Worm (Caenorhabditis elegans) whole organism, L2 larva: ENCODE results near the gene unc-84.

Experiments used
- aly-2 ChIP-seq: fragments of 150-350 bp; optimal IDR thresholded peaks from 2 replicates; lab custom pipeline; 2014; ENCODE audit warnings: missing biosample characterization, missing genetic modification characterization
- blmp-1 ChIP-seq: sonication (generic microtip); optimal IDR thresholded peaks from 2 replicates; lab custom pipeline; 2017; ENCODE audit warnings: missing genetic modification characterization, mild to moderate bottlenecking, missing compliant biosample characterization, antibody characterized with exemption, moderate library complexity; ENCODE audit not compliant: insufficient read depth
- dmd-4 ChIP-seq: sonication (generic microtip); optimal IDR thresholded peaks from 2 replicates; lab custom pipeline; 2017; ENCODE audit warnings: missing biosample characterization, missing genetic modification characterization
- nhr-10 ChIP-seq: sonication (generic microtip); optimal IDR thresholded peaks from 2 replicates; lab custom pipeline; 2017; ENCODE audit warnings: missing biosample characterization, missing genetic modification characterization
- nhr-237 ChIP-seq: fragments of 150-350 bp; optimal IDR thresholded peaks from 2 replicates; lab custom pipeline; 2014; ENCODE audit warnings: missing biosample characterization, missing genetic modification characterization

ce11 chrX:13542236-13542635 is 42.3 kb upstream of the unc-84 start, which contains the start of gene cah-4:
- TF ChIP-seq blmp-1 (tag; lab: Kevin White, UChicago) (no peak), nhr-10 (no peak), dmd-4 (tag; lab: Kevin White, UChicago) (no peak), aly-2 (no peak), nhr-237 (tag; lab: Kevin White, UChicago) (no peak)
